Fruit fly (Drosophila melanogaster): ENCODE measurements around the gene CG32112.

dm6 chr3L:12695695-12696094 lies 45.8 kb upstream of the CG32112 start:
- no peak for TF ChIP-seq bigmax (GFP tag; optimal IDR thresholded peaks at IDR 0.05)
- no peak for TF ChIP-seq CG33557 (GFP tag; optimal IDR thresholded peaks at IDR 0.05)
- no peak for TF ChIP-seq unc-4 (GFP tag; IDR thresholded peaks at IDR 0.05; ENCODE audit: partially characterized antibody)
- no peak for TF ChIP-seq CoRest (tag; optimal IDR thresholded peaks at IDR 0.05)
- no peak for TF ChIP-seq CG6854 (GFP tag; optimal IDR thresholded peaks at IDR 0.05)
- no peak for TF ChIP-seq Dfd (GFP tag; optimal IDR thresholded peaks at IDR 0.05)
- TF ChIP-seq HLH4C (GFP tag; IDR thresholded peaks at IDR 0.05; ENCODE audit: partially characterized antibody) = no peak
- no peak for TF ChIP-seq tll (GFP tag; optimal IDR thresholded peaks at IDR 0.05)
- TF ChIP-seq MBD-R2 (GFP tag; IDR thresholded peaks at IDR 0.05) = no peak
- TF ChIP-seq ftz-f1 (GFP tag; optimal IDR thresholded peaks at IDR 0.05) = no peak
